Fruit fly (Drosophila melanogaster): ENCODE results near the gene Sec10.

Gene Sec10

dm6 chr3R:24163556-24164022 is 29.0 kb downstream of the Sec10 start, which contains the start of gene Apc2 (continued):
- no peak for TF ChIP-seq CG16779 (tag; optimal IDR thresholded peaks at IDR 0.05)
- no peak for TF ChIP-seq CG10669 (GFP tag; optimal IDR thresholded peaks at IDR 0.05)
- no peak for TF ChIP-seq Met (GFP tag; optimal IDR thresholded peaks at IDR 0.05)
- TF ChIP-seq Sox15 (GFP tag; optimal IDR thresholded peaks at IDR 0.05) = no peak
- TF ChIP-seq ss (GFP tag; optimal IDR thresholded peaks at IDR 0.05) = peak in 1 of 2 experiments; percentile 13
- TF ChIP-seq Ets21C (GFP tag; optimal IDR thresholded peaks at IDR 0.05) = no peak
- TF ChIP-seq CG9139 (GFP tag; optimal IDR thresholded peaks at IDR 0.05) = no peak
- TF ChIP-seq cyc (GFP tag; optimal IDR thresholded peaks at IDR 0.05) = peak; percentile 56
- no peak for TF ChIP-seq spab (GFP tag; optimal IDR thresholded peaks at IDR 0.05)
- TF ChIP-seq fkh (GFP tag; optimal IDR thresholded peaks at IDR 0.05) = no peak
- TF ChIP-seq CG8632 (GFP tag; optimal IDR thresholded peaks at IDR 0.05) = peak; percentile 37
- TF ChIP-seq Gug (GFP tag; IDR thresholded peaks at IDR 0.05) = peak; percentile 45; the same call in 1 of the 2 replicates
- TF ChIP-seq CG8119 (GFP tag; IDR thresholded peaks at IDR 0.05) = no peak
- peak; percentile 70 for TF ChIP-seq Sox14 (GFP tag; optimal IDR thresholded peaks at IDR 0.05)
- TF ChIP-seq Hr4 (GFP tag; optimal IDR thresholded peaks at IDR 0.05) = peak; percentile 74
- TF ChIP-seq CG6163 (GFP tag; IDR thresholded peaks at IDR 0.05) = peak; percentile 71
- no peak for TF ChIP-seq Eip93F (GFP tag; optimal IDR thresholded peaks at IDR 0.05)
- no peak for TF ChIP-seq CG8319 (GFP tag; optimal IDR thresholded peaks at IDR 0.05)
- peak; percentile 75 for TF ChIP-seq esn (GFP tag; optimal IDR thresholded peaks at IDR 0.05)
- TF ChIP-seq CG6854 (GFP tag; optimal IDR thresholded peaks at IDR 0.05) = no peak
- TF ChIP-seq Eip78C (GFP tag) = peak; percentile 91
- peak; percentile 52 for TF ChIP-seq net (GFP tag; optimal IDR thresholded peaks at IDR 0.05)
- TF ChIP-seq CG3919 (GFP tag; optimal IDR thresholded peaks at IDR 0.05) = peak; percentile 58
- no peak for TF ChIP-seq CG6276 (GFP tag; optimal IDR thresholded peaks at IDR 0.05)
- TF ChIP-seq fd85E (GFP tag; optimal IDR thresholded peaks at IDR 0.05) = no peak
- TF ChIP-seq Eip75B (GFP tag; optimal IDR thresholded peaks at IDR 0.05) = peak; percentile 61
- peak; percentile 49 for TF ChIP-seq CG6792 (GFP tag; optimal IDR thresholded peaks at IDR 0.05)
- peak; percentile 57 for TF ChIP-seq CG34406 (GFP tag; optimal IDR thresholded peaks at IDR 0.05)
- TF ChIP-seq eg (GFP tag; IDR thresholded peaks at IDR 0.05) = peak; percentile 70
- peak; percentile 64 for TF ChIP-seq CG3032 (tag; optimal IDR thresholded peaks at IDR 0.05)
- no peak for TF ChIP-seq CG6808 (GFP tag; optimal IDR thresholded peaks at IDR 0.05)
- TF ChIP-seq Hr38 (GFP tag; optimal IDR thresholded peaks at IDR 0.05) = no peak
- no peak for TF ChIP-seq CG1621 (tag; optimal IDR thresholded peaks at IDR 0.05)
- TF ChIP-seq Sox102F (GFP tag; optimal IDR thresholded peaks at IDR 0.05) = no peak

- TF ChIP-seq OdsH (GFP tag; optimal IDR thresholded peaks at IDR 0.05) = no peak
- TF ChIP-seq CG3032 (tag; optimal IDR thresholded peaks at IDR 0.05) = peak; percentile 44
- TF ChIP-seq Sox14 (GFP tag; optimal IDR thresholded peaks at IDR 0.05) = peak; percentile 33
- peak; percentile 33 for TF ChIP-seq Eip75B (GFP tag; optimal IDR thresholded peaks at IDR 0.05)
- TF ChIP-seq CG15336 (GFP tag; IDR thresholded peaks at IDR 0.05) = 0 out of 2 replicates have a peak, but pooled peaks have one; percentile 23
- TF ChIP-seq esn (GFP tag; optimal IDR thresholded peaks at IDR 0.05) = peak; percentile 64
- no peak for TF ChIP-seq CG6792 (GFP tag; optimal IDR thresholded peaks at IDR 0.05)
- peak; percentile 45 for TF ChIP-seq cyc (GFP tag; optimal IDR thresholded peaks at IDR 0.05)
- peak; percentile 28 for TF ChIP-seq topi (GFP tag; optimal IDR thresholded peaks at IDR 0.05)
- peak; percentile 47 for TF ChIP-seq lz (GFP tag; optimal IDR thresholded peaks at IDR 0.05)
- TF ChIP-seq CG10631 (GFP tag; optimal IDR thresholded peaks at IDR 0.05) = no peak
- TF ChIP-seq CG6163 (GFP tag; IDR thresholded peaks at IDR 0.05) = no peak
- TF ChIP-seq CG8319 (GFP tag; optimal IDR thresholded peaks at IDR 0.05) = no peak
- TF ChIP-seq CG6276 (GFP tag; optimal IDR thresholded peaks at IDR 0.05) = no peak
- TF ChIP-seq svp (GFP tag) = no peak
- TF ChIP-seq Eip78C (GFP tag) = peak; percentile 67
- no peak for TF ChIP-seq Ets96B (tag; optimal IDR thresholded peaks at IDR 0.05)
- TF ChIP-seq salr (GFP tag; optimal IDR thresholded peaks at IDR 0.05) = no peak
- TF ChIP-seq Sox15 (GFP tag; optimal IDR thresholded peaks at IDR 0.05) = no peak
- no peak for TF ChIP-seq Ets21C (GFP tag; optimal IDR thresholded peaks at IDR 0.05)
- no peak for TF ChIP-seq CG32006 (GFP tag; optimal IDR thresholded peaks at IDR 0.05)
- TF ChIP-seq eg (GFP tag; IDR thresholded peaks at IDR 0.05) = peak; percentile 48; the same call in 1 of the 3 replicates
- peak; percentile 48 for TF ChIP-seq CG31627 (GFP tag; optimal IDR thresholded peaks at IDR 0.05)
- TF ChIP-seq achi (GFP tag; optimal IDR thresholded peaks at IDR 0.05) = peak; percentile 39
- no peak for TF ChIP-seq ss (GFP tag; optimal IDR thresholded peaks at IDR 0.05)
- 0 out of 2 replicates have a peak, but pooled peaks have one; percentile 23 for TF ChIP-seq CG11294 (GFP tag; IDR thresholded peaks at IDR 0.05)
These were observed 34.7 kb downstream of the Sec10 start, which contains the start of gene CG5510 for dm6 chr3R:24169362-24169761. Gene CG5510 (minus strand): TSS chr3R:24169562.
